Fruit fly (Drosophila melanogaster) whole organism, pupa: ENCODE results near the gene Hs6st.

Experiments
- CG15710 ChIP-seq: fragments of 200-800 bp; sonication (Bioruptor generic); optimal IDR thresholded peaks from 2 replicates; lab custom pipeline; 2018; ENCODE audit warnings: missing biosample characterization, mild to moderate bottlenecking, missing genetic modification characterization, moderate library complexity
- Ets98B ChIP-seq: fragments of 200-800 bp; sonication (Bioruptor generic); IDR thresholded peaks from 2 replicates; pipeline ENCODE4 v1.3.6; 2022; ENCODE audit warnings: missing biosample characterization, missing genetic modification characterization
- rn ChIP-seq: fragments of 200-800 bp; sonication (Bioruptor generic); IDR thresholded peaks from 2 replicates; pipeline ENCODE4 v1.3.6; 2022; ENCODE audit warnings: missing biosample characterization, missing genetic modification characterization

- no peak for TF ChIP-seq CG15710 (tag; lab: Kevin White, UChicago)
- TF ChIP-seq Ets98B (GFP tag; lab: Robert Waterston, UW) = no peak
- no peak for TF ChIP-seq rn (GFP tag; lab: Robert Waterston, UW)
Measured at dm6 chr3R:19917739-19918138, 90.6 kb downstream of the Hs6st start, which contains the start of gene CG4465.
